Worm (Caenorhabditis elegans) whole organism, L2 larva: ENCODE data around the gene srv-32.

Source experiments
- C34F6.9 ChIP-seq: fragments of 150-350 bp; optimal IDR thresholded peaks from 2 replicates; lab custom pipeline; 2014; ENCODE audit warnings: missing biosample characterization, missing genetic modification characterization
- F13H6.1 ChIP-seq: sonication (generic microtip); optimal IDR thresholded peaks from 2 replicates; lab custom pipeline; 2016; ENCODE audit warnings: missing genetic modification characterization, missing compliant biosample characterization
- R02D3.7 ChIP-seq: fragments of 150-350 bp; optimal IDR thresholded peaks from 2 replicates; lab custom pipeline; 2014; ENCODE audit warnings: missing biosample characterization, missing genetic modification characterization
- ZK546.5 ChIP-seq: sonication (generic microtip); optimal IDR thresholded peaks from 2 replicates; lab custom pipeline; 2017; ENCODE audit warnings: missing biosample characterization, missing genetic modification characterization
- ama-1 ChIP-seq: fragments of 150-350 bp; optimal IDR thresholded peaks from 2 replicates; lab custom pipeline; 2018; ENCODE audit warnings: inconsistent platforms
- ceh-82 ChIP-seq: fragments of 150-350 bp; optimal IDR thresholded peaks from 2 replicates; lab custom pipeline; 2014; ENCODE audit warnings: missing biosample characterization, missing genetic modification characterization
- crh-2 ChIP-seq: sonication (generic microtip); optimal IDR thresholded peaks from 2 replicates; lab custom pipeline; 2017; ENCODE audit warnings: missing biosample characterization, missing genetic modification characterization
- dmd-4 ChIP-seq: sonication (generic microtip); optimal IDR thresholded peaks from 2 replicates; lab custom pipeline; 2017; ENCODE audit warnings: missing biosample characterization, missing genetic modification characterization
- egl-27 ChIP-seq: sonication (generic microtip); optimal IDR thresholded peaks from 3 replicates; lab custom pipeline; 2017; ENCODE audit warnings: missing biosample characterization, missing genetic modification reagents, missing genetic modification characterization
- elt-1 ChIP-seq: fragments of 150-350 bp; optimal IDR thresholded peaks from 2 replicates; lab custom pipeline; 2014; ENCODE audit warnings: missing biosample characterization, missing genetic modification characterization
- fos-1 ChIP-seq: fragments of 150-350 bp; optimal IDR thresholded peaks from 2 replicates; lab custom pipeline; 2014; ENCODE audit warnings: missing biosample characterization, missing genetic modification characterization
- lin-11 ChIP-seq: fragments of 150-350 bp; sonication (generic microtip); optimal IDR thresholded peaks from 2 replicates; lab custom pipeline; 2014; ENCODE audit warnings: missing biosample characterization, missing genetic modification characterization, inconsistent platforms, mixed read lengths
- lin-13 ChIP-seq: fragments of 150-350 bp; optimal IDR thresholded peaks from 2 replicates; lab custom pipeline; 2014; ENCODE audit warnings: missing biosample characterization, missing genetic modification reagents, missing genetic modification characterization
- lsy-2 ChIP-seq, 2 experiments: fragments of 150-350 bp in 1 of 2; sonication (generic microtip) in 1 of 2; optimal IDR thresholded peaks; 2 replicates each; lab custom pipeline; 2014 to 2017; ENCODE audit warnings: missing biosample characterization in 2 of 2, missing genetic modification characterization in 2 of 2
- mab-5 ChIP-seq: fragments of 150-350 bp; optimal IDR thresholded peaks from 2 replicates; lab custom pipeline; 2014; ENCODE audit warnings: missing biosample characterization, missing genetic modification characterization
- mbf-1 ChIP-seq: sonication (generic microtip); optimal IDR thresholded peaks from 2 replicates; lab custom pipeline; 2017; ENCODE audit warnings: missing biosample characterization, missing genetic modification characterization
- mdl-1 ChIP-seq, 2 experiments: fragments of 150-350 bp in 1 of 2; sonication (generic microtip) in 1 of 2; optimal IDR thresholded peaks; 2 replicates each; lab custom pipeline; 2017; ENCODE audit warnings: missing biosample characterization in 2 of 2, missing genetic modification characterization in 2 of 2
- nhr-10 ChIP-seq: sonication (generic microtip); optimal IDR thresholded peaks from 2 replicates; lab custom pipeline; 2017; ENCODE audit warnings: missing biosample characterization, missing genetic modification characterization
- nhr-12 ChIP-seq: fragments of 150-350 bp; optimal IDR thresholded peaks from 2 replicates; lab custom pipeline; 2014; ENCODE audit warnings: missing biosample characterization, missing genetic modification characterization
- nhr-23 ChIP-seq: fragments of 150-350 bp; optimal IDR thresholded peaks from 2 replicates; lab custom pipeline; 2014; ENCODE audit warnings: missing biosample characterization, missing genetic modification reagents, missing genetic modification characterization
- nhr-237 ChIP-seq: fragments of 150-350 bp; optimal IDR thresholded peaks from 2 replicates; lab custom pipeline; 2014; ENCODE audit warnings: missing biosample characterization, missing genetic modification characterization
- nhr-25 ChIP-seq: fragments of 150-350 bp; sonication (generic microtip); optimal IDR thresholded peaks from 3 replicates; lab custom pipeline; 2014; ENCODE audit warnings: missing biosample characterization, missing genetic modification characterization
- nhr-6 ChIP-seq: fragments of 150-350 bp; optimal IDR thresholded peaks from 2 replicates; lab custom pipeline; 2014; ENCODE audit warnings: missing biosample characterization, missing genetic modification characterization
- peb-1 ChIP-seq: fragments of 150-350 bp; optimal IDR thresholded peaks from 2 replicates; lab custom pipeline; 2014; ENCODE audit warnings: missing biosample characterization, missing genetic modification characterization
- sem-4 ChIP-seq: fragments of 150-350 bp; optimal IDR thresholded peaks from 2 replicates; lab custom pipeline; 2014; ENCODE audit warnings: missing biosample characterization, missing genetic modification reagents, missing genetic modification characterization
- skn-1 ChIP-seq: sonication (generic microtip); optimal IDR thresholded peaks from 2 replicates; lab custom pipeline; 2017; ENCODE audit warnings: missing biosample characterization, missing genetic modification characterization
- sma-3 ChIP-seq: sonication (generic microtip); optimal IDR thresholded peaks from 2 replicates; lab custom pipeline; 2016; ENCODE audit warnings: missing genetic modification reagents, missing genetic modification characterization, missing compliant biosample characterization
- sma-9 ChIP-seq, 2 experiments: fragments of 150-350 bp in 1 of 2; sonication (generic microtip) in 1 of 2; optimal IDR thresholded peaks; 2 replicates each; lab custom pipeline; 2014 to 2016; ENCODE audit warnings: missing genetic modification characterization in 2 of 2, mild to moderate bottlenecking in 1 of 2, missing biosample characterization in 1 of 2, missing compliant biosample characterization in 1 of 2, missing genetic modification reagents in 1 of 2, moderate library complexity in 1 of 2
- unc-55 ChIP-seq: fragments of 150-350 bp; sonication (generic microtip); optimal IDR thresholded peaks from 3 replicates; lab custom pipeline; 2014; ENCODE audit warnings: missing biosample characterization, missing genetic modification reagents, missing genetic modification characterization
- unc-62 ChIP-seq: fragments of 150-350 bp; optimal IDR thresholded peaks from 2 replicates; lab custom pipeline; 2014; ENCODE audit warnings: missing biosample characterization, missing genetic modification reagents, missing genetic modification characterization
- zag-1 ChIP-seq: fragments of 150-350 bp; optimal IDR thresholded peaks from 2 replicates; lab custom pipeline; 2014; ENCODE audit warnings: missing biosample characterization, missing genetic modification characterization
- ztf-1 ChIP-seq: fragments of 200-800 bp; sonication (Bioruptor generic); conservative IDR thresholded peaks from 2 replicates; pipeline ENCODE4 v1.3.6; 2022; ENCODE audit warnings: missing genetic modification characterization, missing compliant biosample characterization
- ztf-11 ChIP-seq: sonication (generic microtip); optimal IDR thresholded peaks from 2 replicates; lab custom pipeline; 2017; ENCODE audit warnings: missing biosample characterization, missing genetic modification characterization

Gene srv-32

ce11 chrIV:6282143-6282542 lies at the start of gene srv-32:
TSS of gene srv-32 (minus strand) at chrIV:6282243.
- TF ChIP-seq unc-62 (GFP tag; lab: Kevin White, UChicago) (no peak), sma-3 (no peak), nhr-6 (tag; lab: Kevin White, UChicago) (no peak), ZK546.5 (tag; lab: Kevin White, UChicago) (no peak), egl-27 (tag; lab: Kevin White, UChicago) (no peak), sem-4 (no peak)

DNA sequence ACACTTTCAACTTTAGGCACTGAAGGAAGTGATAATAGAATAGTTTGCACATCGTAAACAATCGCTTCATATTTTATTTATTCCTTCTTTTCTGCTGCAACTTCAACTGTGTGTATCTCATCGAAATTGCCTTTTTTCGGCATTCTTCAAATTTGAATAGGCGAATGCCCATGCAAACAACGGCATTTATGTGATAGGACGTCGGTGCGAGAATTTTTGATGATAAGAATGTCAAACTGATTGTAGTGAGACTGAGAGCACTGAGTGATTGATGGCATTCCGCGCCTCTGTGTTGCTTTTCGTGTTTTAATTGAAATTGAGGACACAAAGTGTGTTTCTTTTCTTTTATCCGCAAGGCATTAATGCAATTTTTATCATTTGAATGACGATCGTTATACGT lies 48.7 kb upstream of the srv-32 start:
- TF ChIP-seq mab-5 (tag; lab: Kevin White, UChicago): no peak
- TF ChIP-seq mbf-1 (tag; lab: Kevin White, UChicago): no peak
- TF ChIP-seq C34F6.9 (tag; lab: Kevin White, UChicago): no peak
- no peak for TF ChIP-seq nhr-10 (tag; lab: Kevin White, UChicago)
- no peak for TF ChIP-seq elt-1 (tag; lab: Kevin White, UChicago)
- peak; percentile 68 for TF ChIP-seq fos-1 (tag; lab: Kevin White, UChicago)

ce11 chrIV:6329339-6329738 lies 47.3 kb upstream of the srv-32 start, which contains the start of gene seu-1:
TSS of gene seu-1 (plus strand) at chrIV:6329639.
- TF ChIP-seq zag-1 (tag; lab: Kevin White, UChicago) (no peak), lin-13 (GFP tag; lab: Kevin White, UChicago) (no peak), mdl-1 (tag; optimal IDR thresholded peaks at IDR 0.05; lab: Kevin White, UChicago) (no peak), lsy-2 (tag; optimal IDR thresholded peaks at IDR 0.05; lab: Kevin White, UChicago) (no peak), skn-1 (tag; lab: Kevin White, UChicago) (no peak), nhr-12 (tag; lab: Kevin White, UChicago) (no peak), ZK546.5 (tag; lab: Kevin White, UChicago) (no peak), nhr-237 (tag; lab: Kevin White, UChicago) (no peak), lin-11 (tag; lab: Kevin White, UChicago) (no peak), nhr-23 (tag; lab: Kevin White, UChicago) (no peak), ama-1 (lab: Kevin White, UChicago) (no peak), nhr-25 (tag; lab: Kevin White, UChicago) (no peak), nhr-10 (tag; lab: Kevin White, UChicago) (no peak), ztf-1 (GFP tag; lab: Robert Waterston, UW) (no peak), ztf-11 (tag; lab: Kevin White, UChicago) (no peak), R02D3.7 (tag; lab: Kevin White, UChicago) (no peak), dmd-4 (tag; lab: Kevin White, UChicago) (no peak), peb-1 (tag; lab: Kevin White, UChicago) (no peak)

DNA sequence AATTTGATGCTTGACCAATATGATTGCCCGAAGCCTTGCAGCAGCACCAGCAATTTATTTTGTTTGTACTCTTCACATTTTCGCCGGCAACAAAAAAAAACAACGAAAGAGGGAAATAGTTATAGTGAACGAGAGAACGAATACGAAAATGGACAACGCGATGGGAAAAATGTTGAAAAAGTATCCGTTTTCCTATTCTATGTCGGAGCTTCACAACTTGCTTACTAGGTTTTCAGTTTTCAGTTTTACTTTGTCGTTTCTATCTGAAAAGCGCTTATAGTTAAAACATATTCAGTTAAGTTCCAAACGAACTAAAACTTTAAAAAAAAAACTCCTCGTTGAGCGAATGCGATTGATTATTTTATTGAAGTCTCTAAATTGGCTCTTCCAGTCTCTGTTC lies 46.2 kb upstream of the srv-32 start:
- TF ChIP-seq C34F6.9 (tag; lab: Kevin White, UChicago) (no peak), nhr-6 (tag; lab: Kevin White, UChicago) (no peak), ztf-1 (GFP tag; lab: Robert Waterston, UW) (no peak), lin-11 (tag; lab: Kevin White, UChicago) (no peak), ZK546.5 (tag; lab: Kevin White, UChicago) (no peak), sma-9 (GFP tag; optimal IDR thresholded peaks at IDR 0.05; lab: Kevin White, UChicago) (no peak), sma-9 (tag; optimal IDR thresholded peaks at IDR 0.05; lab: Kevin White, UChicago) (no peak), ceh-82 (tag; lab: Kevin White, UChicago) (no peak), ztf-11 (tag; lab: Kevin White, UChicago) (no peak)

- TF ChIP-seq unc-55 (GFP tag; lab: Kevin White, UChicago) (peak; percentile 63), C34F6.9 (tag; lab: Kevin White, UChicago) (peak; percentile 63), dmd-4 (tag; lab: Kevin White, UChicago) (no peak), fos-1 (tag; lab: Kevin White, UChicago) (peak; percentile 75), R02D3.7 (tag; lab: Kevin White, UChicago) (no peak), lsy-2 (tag; optimal IDR thresholded peaks at IDR 0.05; lab: Kevin White, UChicago) (peak in 1 of 2 experiments; percentile 41), crh-2 (tag; lab: Kevin White, UChicago) (no peak), F13H6.1 (tag; lab: Kevin White, UChicago) (no peak)
These were observed 45.4 kb upstream of the srv-32 start for ce11 chrIV:6327363-6328015.
